Fruit fly (Drosophila melanogaster) whole organism, wandering third instar larva: ENCODE results near the gene CG10570.

ENCODE experiments used
- N ChIP-seq: fragments of >200 bp; optimal IDR thresholded peaks from 2 replicates; lab custom pipeline; 2018; ENCODE audit warnings: missing biosample characterization, missing external identifiers, missing genetic modification characterization
- pan ChIP-seq: fragments of >200 bp; optimal IDR thresholded peaks from 2 replicates; lab custom pipeline; 2017
- psq ChIP-seq: fragments of 200-800 bp; sonication (Bioruptor generic); optimal IDR thresholded peaks from 3 replicates; lab custom pipeline; 2017; ENCODE audit warnings: missing biosample characterization, mild to moderate bottlenecking, missing genetic modification characterization, moderate library complexity

- TF ChIP-seq N (GFP tag; lab: Kevin White, UChicago) (no peak), psq (no peak), pan (lab: Kevin White, UChicago) (no peak)
These were observed 1.6 kb downstream of the CG10570 start for dm6 chr2L:18809486-18809885.
